Worm (Caenorhabditis elegans) whole organism, midembryonic: Measurements from ENCODE around the gene hpr-17.

Experiments
- T22C8.4 ChIP-seq: fragments of 200-800 bp; sonication (Bioruptor generic); IDR thresholded peaks from 2 replicates; pipeline ENCODE4 v1.3.6; 2022; ENCODE audit warnings: missing genetic modification characterization, missing compliant biosample characterization
- cog-1 ChIP-seq: sonication (generic microtip); optimal IDR thresholded peaks from 2 replicates; lab custom pipeline; 2016; ENCODE audit warnings: missing genetic modification characterization, missing compliant biosample characterization
- flt-1 ChIP-seq: fragments of 200-800 bp; sonication (Bioruptor generic); IDR thresholded peaks from 2 replicates; pipeline ENCODE4 v1.3.6; 2022; ENCODE audit warnings: missing genetic modification characterization, missing compliant biosample characterization
- klf-2 ChIP-seq: fragments of 200-800 bp; sonication (Bioruptor generic); conservative IDR thresholded peaks from 2 replicates; pipeline ENCODE4 v1.3.6; 2022; ENCODE audit warnings: missing genetic modification reagents, missing genetic modification characterization, missing compliant biosample characterization
- ref-1 ChIP-seq: fragments of 200-800 bp; sonication (Bioruptor generic); conservative IDR thresholded peaks from 2 replicates; pipeline ENCODE4 v1.3.6; 2022; ENCODE audit warnings: missing genetic modification reagents, missing genetic modification characterization, missing compliant biosample characterization
- tab-1 ChIP-seq: fragments of 200-800 bp; sonication (Bioruptor generic); IDR thresholded peaks from 2 replicates; pipeline ENCODE4 v1.3.6; 2022; ENCODE audit warnings: missing genetic modification characterization, missing compliant biosample characterization
- ztf-23 ChIP-seq: fragments of 200-800 bp; sonication (Bioruptor generic); IDR thresholded peaks from 2 replicates; pipeline ENCODE4 v1.3.6; 2022; ENCODE audit warnings: missing genetic modification reagents, missing genetic modification characterization, missing compliant biosample characterization
- ztf-29 ChIP-seq: fragments of 200-800 bp; sonication (Bioruptor generic); IDR thresholded peaks from 2 replicates; pipeline ENCODE4 v1.3.6; 2022; ENCODE audit warnings: missing genetic modification reagents, missing genetic modification characterization, missing compliant biosample characterization

- TF ChIP-seq ref-1 (GFP tag; lab: Robert Waterston, UW), result no peak
- TF ChIP-seq tab-1, result no peak
- no peak for TF ChIP-seq flt-1
- no peak for TF ChIP-seq ztf-29 (GFP tag; lab: Robert Waterston, UW)
- no peak for TF ChIP-seq ztf-23 (GFP tag; lab: Robert Waterston, UW)
- TF ChIP-seq cog-1 (tag; lab: Kevin White, UChicago), result no peak
- TF ChIP-seq T22C8.4 (GFP tag; lab: Robert Waterston, UW), result no peak
- no peak for TF ChIP-seq klf-2 (GFP tag; lab: Robert Waterston, UW)
These were observed 34.1 kb downstream of the hpr-17 start, which contains the start of gene bath-45 for ce11 chrII:13122720-13123119.
